Worm (Caenorhabditis elegans): Measurements from ENCODE around the gene rho-1.

ce11 chrIV:16503590-16504217 is 14.9 kb upstream of the rho-1 start:
- TF ChIP-seq scrt-1 (GFP tag; IDR thresholded peaks at IDR 0.05) (0 out of 2 replicates have a peak, but pooled peaks have one; percentile 10), ama-1 (optimal IDR thresholded peaks at IDR 0.05) (no peak), F13C5.2 (tag; optimal IDR thresholded peaks at IDR 0.05) (no peak)
